Worm (Caenorhabditis elegans): ENCODE measurements around the gene Y50D4B.1.

DNA sequence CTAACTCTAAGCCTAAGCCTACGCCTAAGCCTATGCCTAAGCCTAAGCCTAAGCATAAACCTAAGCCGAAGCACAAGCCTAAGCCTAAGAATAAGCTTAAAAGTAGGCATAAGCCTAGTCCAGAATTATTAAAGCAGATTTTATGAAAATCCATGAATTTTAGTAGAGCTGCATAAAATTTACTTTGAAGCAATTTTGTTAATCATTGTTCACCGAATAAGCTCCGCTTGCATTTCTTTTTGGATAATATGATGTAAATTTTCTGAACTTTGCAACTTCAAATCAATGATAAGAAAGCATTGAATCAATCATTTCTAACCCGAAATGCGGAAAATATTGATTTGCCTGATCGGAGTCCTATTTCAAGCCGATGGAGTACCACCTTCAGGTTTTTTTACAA lies 21.5 kb downstream of the Y50D4B.1 start, which contains the start of gene cpr-8:
- TF ChIP-seq ceh-36 (tag; optimal IDR thresholded peaks at IDR 0.05) (no peak), ama-1 (optimal IDR thresholded peaks at IDR 0.05) (no peak), F13C5.2 (tag; optimal IDR thresholded peaks at IDR 0.05) (no peak), tbx-37 (GFP tag; conservative IDR thresholded peaks at IDR 0.05) (no peak), hmbx-1 (tag; optimal IDR thresholded peaks at IDR 0.05) (no peak), ets-7 (tag; optimal IDR thresholded peaks at IDR 0.05) (no peak), pes-1 (GFP tag; IDR thresholded peaks at IDR 0.05) (no peak), tra-4 (tag; optimal IDR thresholded peaks at IDR 0.05) (no peak), hnd-1 (tag; optimal IDR thresholded peaks at IDR 0.05) (no peak), tbx-11 (GFP tag; IDR thresholded peaks at IDR 0.05) (no peak), flt-1 (GFP tag; IDR thresholded peaks at IDR 0.05) (no peak), sea-1 (GFP tag; conservative IDR thresholded peaks at IDR 0.05) (no peak), aly-1 (tag; optimal IDR thresholded peaks at IDR 0.05) (no peak)
